Worm (Caenorhabditis elegans): ENCODE results near the gene dhhc-14.

dhhc-14 gene

ce11 chrX:8566521-8567032 is 14.5 kb downstream of the dhhc-14 start:
- no peak for TF ChIP-seq xbp-1 (tag; optimal IDR thresholded peaks at IDR 0.05)
- no peak for TF ChIP-seq mep-1 (tag; optimal IDR thresholded peaks at IDR 0.05)
- TF ChIP-seq fos-1 (tag; optimal IDR thresholded peaks at IDR 0.05) = no peak
- no peak for TF ChIP-seq elt-2 (tag; optimal IDR thresholded peaks at IDR 0.05)
- TF ChIP-seq ets-5 (GFP tag; IDR thresholded peaks at IDR 0.05) = no peak
- TF ChIP-seq fkh-8 (tag; optimal IDR thresholded peaks at IDR 0.05) = peak; percentile 77
- TF ChIP-seq fkh-10 (GFP tag; optimal IDR thresholded peaks at IDR 0.05) = no peak
- no peak for TF ChIP-seq pag-3 (tag; optimal IDR thresholded peaks at IDR 0.05; ENCODE audit: borderline replicate concordance, insufficient read depth)
- TF ChIP-seq nhr-76 (tag; optimal IDR thresholded peaks at IDR 0.05) = no peak
- TF ChIP-seq hlh-4 (tag; optimal IDR thresholded peaks at IDR 0.05) = peak; percentile 55
- TF ChIP-seq blmp-1 (tag; optimal IDR thresholded peaks at IDR 0.05) = no peak
- no peak for TF ChIP-seq ceh-8 (GFP tag; optimal IDR thresholded peaks at IDR 0.05)
- TF ChIP-seq nhr-11 (tag; optimal IDR thresholded peaks at IDR 0.05) = peak; percentile 42
- TF ChIP-seq nhr-12 (tag; optimal IDR thresholded peaks at IDR 0.05) = no peak
- no peak for TF ChIP-seq alr-1 (tag; optimal IDR thresholded peaks at IDR 0.05; ENCODE audit: borderline replicate concordance)
- TF ChIP-seq nhr-28 (tag; optimal IDR thresholded peaks at IDR 0.05) = no peak
- no peak for TF ChIP-seq lin-35 (GFP tag; optimal IDR thresholded peaks at IDR 0.05)
- TF ChIP-seq nhr-85 (tag) = peak; percentile 13
- peak; percentile 54 for TF ChIP-seq nhr-71 (tag; optimal IDR thresholded peaks at IDR 0.05)
- TF ChIP-seq mef-2 (tag; optimal IDR thresholded peaks at IDR 0.05) = no peak
- TF ChIP-seq vab-15 (tag; optimal IDR thresholded peaks at IDR 0.05) = no peak
- no peak for TF ChIP-seq elt-3 (tag; optimal IDR thresholded peaks at IDR 0.05)
- no peak for TF ChIP-seq tlp-1 (tag; optimal IDR thresholded peaks at IDR 0.05)
- TF ChIP-seq sox-4 (tag; optimal IDR thresholded peaks at IDR 0.05) = peak; percentile 39
- TF ChIP-seq rnt-1 (tag; optimal IDR thresholded peaks at IDR 0.05) = no peak
- no peak for TF ChIP-seq lsy-2 (tag; optimal IDR thresholded peaks at IDR 0.05)
- TF ChIP-seq nhr-47 (tag; optimal IDR thresholded peaks at IDR 0.05) = peak; percentile 56
- TF ChIP-seq efl-1 (optimal IDR thresholded peaks at IDR 0.05) = no peak
- TF ChIP-seq efl-1 (GFP tag; optimal IDR thresholded peaks at IDR 0.05 in 1 of 2) = no peak
- TF ChIP-seq zip-4 (GFP tag; optimal IDR thresholded peaks at IDR 0.05) = no peak
- no peak for TF ChIP-seq swsn-7 (tag; optimal IDR thresholded peaks at IDR 0.05)
- TF ChIP-seq ceh-90 (tag; optimal IDR thresholded peaks at IDR 0.05) = no peak
- no peak for TF ChIP-seq snpc-4 (tag; optimal IDR thresholded peaks at IDR 0.05)
- TF ChIP-seq C16A3.4 (tag; optimal IDR thresholded peaks at IDR 0.05) = no peak
- no peak for TF ChIP-seq C04F5.9 (tag; optimal IDR thresholded peaks at IDR 0.05)

ce11 chrX:8567166-8567565 is 15.1 kb downstream of the dhhc-14 start:
- TF ChIP-seq nhr-76 (tag; optimal IDR thresholded peaks at IDR 0.05) (no peak), elt-2 (tag; optimal IDR thresholded peaks at IDR 0.05) (no peak), nhr-85 (tag) (peak; percentile 40), blmp-1 (tag; optimal IDR thresholded peaks at IDR 0.05) (peak; percentile 32), elt-3 (tag; optimal IDR thresholded peaks at IDR 0.05) (peak in 3 of 6 experiments; percentile 2 to 12 (median 10)), lin-14 (GFP tag; optimal IDR thresholded peaks at IDR 0.05) (peak; percentile 24)

- TF ChIP-seq hpl-2 (GFP tag; optimal IDR thresholded peaks at IDR 0.05) (no peak), fos-1 (tag; optimal IDR thresholded peaks at IDR 0.05) (no peak), tbx-2 (tag; optimal IDR thresholded peaks at IDR 0.05) (no peak), mdl-1 (tag; optimal IDR thresholded peaks at IDR 0.05) (no peak), skn-1 (tag; optimal IDR thresholded peaks at IDR 0.05) (no peak), efl-1 (optimal IDR thresholded peaks at IDR 0.05) (no peak), efl-1 (GFP tag; optimal IDR thresholded peaks at IDR 0.05 in 1 of 2) (peak in 1 of 2 experiments; percentile 55), lin-14 (GFP tag; optimal IDR thresholded peaks at IDR 0.05) (no peak)
Measured at ce11 chrX:8567823-8568314, 15.8 kb downstream of the dhhc-14 start.
